Worm (Caenorhabditis elegans) whole organism, L4/young adult: ENCODE results near the gene T10H10.2.

ENCODE experiments used
- W03F9.2 ChIP-seq: fragments of 150-350 bp; optimal IDR thresholded peaks from 2 replicates; lab custom pipeline; 2014; ENCODE audit warnings: missing biosample characterization, missing genetic modification characterization
- dao-5 ChIP-seq: sonication (generic microtip); optimal IDR thresholded peaks from 2 replicates; lab custom pipeline; 2016; ENCODE audit warnings: missing genotype, missing genetic modification characterization, moderate library complexity, missing compliant biosample characterization
- him-1 ChIP-seq: sonication (generic microtip); optimal IDR thresholded peaks from 2 replicates; lab custom pipeline; 2016; ENCODE audit warnings: missing genotype, missing genetic modification reagents, missing genetic modification characterization, missing compliant biosample characterization

DNA sequence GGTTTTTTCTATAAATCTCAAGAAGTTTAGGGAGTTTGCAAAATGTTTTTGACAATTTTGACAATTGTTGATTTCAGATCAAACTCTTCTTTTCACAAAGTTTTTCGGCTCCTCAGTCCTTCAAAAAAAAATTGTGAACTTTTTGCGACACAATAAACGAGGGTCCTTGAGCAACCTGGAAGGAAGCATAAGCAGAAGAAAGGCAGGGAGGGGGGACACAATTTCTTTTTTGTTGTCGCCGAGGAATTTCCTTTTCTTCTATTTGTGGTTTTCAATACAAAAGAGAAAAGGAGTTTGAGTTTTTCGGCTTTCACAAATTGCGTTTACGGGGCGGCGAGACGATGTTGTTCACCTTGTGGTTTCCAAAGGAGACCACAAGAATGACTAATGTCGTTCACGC, 27.8 kb upstream of the T10H10.2 start:
- TF ChIP-seq him-1 (tag; lab: Kevin White, UChicago) (no peak), dao-5 (tag; lab: Kevin White, UChicago) (no peak), W03F9.2 (tag; lab: Kevin White, UChicago) (no peak)
